Worm (Caenorhabditis elegans): ENCODE data around the gene H01G02.4.

The H01G02.4 gene

DNA sequence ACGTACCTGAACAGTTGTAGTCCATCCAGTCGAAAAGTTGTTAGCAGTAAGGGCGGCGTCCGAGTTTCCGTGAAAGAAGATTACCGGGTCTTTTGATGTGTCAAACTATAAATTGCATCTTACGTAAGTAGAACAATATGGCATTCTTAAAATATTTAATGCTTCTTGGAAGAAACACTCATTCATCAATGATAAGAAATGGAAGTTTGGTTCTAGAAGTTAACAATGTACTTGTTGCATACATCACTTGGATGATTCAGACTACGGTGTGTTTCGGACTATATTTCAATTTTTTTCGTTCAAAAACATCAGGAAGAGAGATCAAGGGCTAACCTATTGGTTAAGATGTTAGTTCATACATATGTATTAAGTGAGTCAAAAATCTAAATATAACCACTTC is 30.8 kb downstream of the H01G02.4 start:
- TF ChIP-seq nfya-1 (tag; optimal IDR thresholded peaks at IDR 0.05; ENCODE audit: insufficient read depth) (no peak), jun-1 (tag; optimal IDR thresholded peaks at IDR 0.05) (no peak), mdl-1 (tag; optimal IDR thresholded peaks at IDR 0.05) (no peak), pqm-1 (tag; optimal IDR thresholded peaks at IDR 0.05) (no peak), ama-1 (optimal IDR thresholded peaks at IDR 0.05) (no peak), ztf-11 (tag; optimal IDR thresholded peaks at IDR 0.05) (no peak), eor-1 (tag; optimal IDR thresholded peaks at IDR 0.05) (no peak), ceh-16 (tag; optimal IDR thresholded peaks at IDR 0.05) (no peak), pha-4 (tag; optimal IDR thresholded peaks at IDR 0.05) (no peak), egl-27 (tag; optimal IDR thresholded peaks at IDR 0.05) (no peak), snpc-4 (tag; optimal IDR thresholded peaks at IDR 0.05) (no peak), sea-2 (GFP tag; optimal IDR thresholded peaks at IDR 0.05) (no peak), nhr-23 (tag; optimal IDR thresholded peaks at IDR 0.05) (no peak), aly-2 (tag; optimal IDR thresholded peaks at IDR 0.05) (no peak), nhr-28 (tag; optimal IDR thresholded peaks at IDR 0.05) (no peak), ceh-82 (tag; optimal IDR thresholded peaks at IDR 0.05) (no peak)

DNA sequence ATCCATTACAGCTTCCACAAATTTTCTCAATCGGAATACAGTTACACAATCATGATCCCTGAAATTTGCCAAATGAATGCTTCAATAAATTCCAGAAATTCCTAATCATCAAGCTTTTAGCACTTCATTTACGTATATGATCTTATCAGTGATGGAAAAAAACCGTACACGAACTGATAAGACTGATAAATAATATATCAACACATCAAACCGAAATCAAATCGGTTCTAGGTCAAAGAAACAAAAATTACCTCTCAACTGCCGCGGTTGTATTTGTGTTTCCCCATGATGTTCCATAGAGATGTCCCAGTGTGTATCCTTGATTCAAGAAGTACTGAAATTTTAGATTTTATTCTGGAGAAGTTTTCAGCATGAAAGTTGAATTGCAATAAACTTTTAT is 31.9 kb downstream of the H01G02.4 start:
- TF ChIP-seq elt-2 (tag; optimal IDR thresholded peaks at IDR 0.05) = peak; percentile 91
- TF ChIP-seq pqm-1 (tag; optimal IDR thresholded peaks at IDR 0.05) = peak; percentile 43
- no peak for TF ChIP-seq ceh-82 (tag; optimal IDR thresholded peaks at IDR 0.05)
- peak; percentile 7 for TF ChIP-seq pha-4 (tag; optimal IDR thresholded peaks at IDR 0.05)
- TF ChIP-seq sea-2 (GFP tag; optimal IDR thresholded peaks at IDR 0.05) = no peak
- TF ChIP-seq hmg-11 (tag; optimal IDR thresholded peaks at IDR 0.05) = no peak
- TF ChIP-seq mml-1 (tag; optimal IDR thresholded peaks at IDR 0.05) = no peak
- no peak for TF ChIP-seq nhr-11 (tag; optimal IDR thresholded peaks at IDR 0.05)

DNA sequence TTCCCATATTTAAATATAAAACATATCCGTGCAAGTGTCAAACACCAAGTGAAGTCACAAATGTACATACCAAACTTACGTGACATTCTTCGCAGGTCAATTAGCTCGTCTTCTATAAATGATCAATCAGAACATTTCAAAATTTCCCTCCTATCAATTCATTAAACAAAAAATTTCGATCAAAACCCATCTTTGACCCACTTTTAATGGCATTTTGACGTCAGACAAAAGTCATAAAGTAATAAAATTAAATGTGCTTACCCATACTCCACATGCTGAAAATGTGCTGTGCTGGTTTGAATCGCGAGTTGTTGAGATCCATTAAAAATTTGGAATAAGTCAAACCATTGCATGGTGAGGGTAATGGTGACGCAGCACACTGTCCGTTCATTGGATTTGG is 33.2 kb downstream of the H01G02.4 start:
- no peak for TF ChIP-seq skn-1 (tag; optimal IDR thresholded peaks at IDR 0.05)
- TF ChIP-seq unc-62 (GFP tag; optimal IDR thresholded peaks at IDR 0.05) = no peak
- TF ChIP-seq pqm-1 (tag; optimal IDR thresholded peaks at IDR 0.05) = peak; percentile 38
- peak; percentile 63 for TF ChIP-seq elt-2 (tag; optimal IDR thresholded peaks at IDR 0.05)

DNA sequence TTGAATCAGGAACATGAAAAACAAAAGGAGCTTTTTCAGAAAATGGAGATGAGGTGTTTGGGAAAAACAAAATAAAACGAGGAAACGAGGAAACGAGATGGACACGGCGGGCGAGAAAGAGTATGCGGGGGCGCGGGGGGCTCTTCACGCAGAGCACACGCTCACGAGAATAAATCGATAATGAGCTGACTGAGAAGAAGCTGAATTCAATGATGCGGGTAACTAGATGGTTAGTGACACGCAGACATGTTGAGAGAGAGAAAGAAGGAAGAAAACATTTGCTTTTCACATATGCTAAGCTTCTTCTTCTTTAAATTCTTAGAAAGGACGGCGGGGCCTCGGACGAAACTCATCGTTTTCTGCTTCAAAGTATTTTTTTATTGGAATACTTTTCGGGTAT is 37.4 kb downstream of the H01G02.4 start:
- TF ChIP-seq jun-1 (tag; optimal IDR thresholded peaks at IDR 0.05) = no peak
- TF ChIP-seq ceh-16 (tag; optimal IDR thresholded peaks at IDR 0.05) = no peak
- no peak for TF ChIP-seq ceh-9 (tag; optimal IDR thresholded peaks at IDR 0.05)
- TF ChIP-seq pha-4 (tag; optimal IDR thresholded peaks at IDR 0.05) = no peak
- TF ChIP-seq fkh-10 (GFP tag; optimal IDR thresholded peaks at IDR 0.05) = peak; percentile 71
- TF ChIP-seq nhr-23 (tag; optimal IDR thresholded peaks at IDR 0.05) = no peak
- TF ChIP-seq unc-62 (GFP tag; optimal IDR thresholded peaks at IDR 0.05) = no peak
- peak; percentile 49 for TF ChIP-seq sea-2 (GFP tag; optimal IDR thresholded peaks at IDR 0.05)
- TF ChIP-seq ama-1 (optimal IDR thresholded peaks at IDR 0.05) = no peak
- no peak for TF ChIP-seq pqm-1 (tag; optimal IDR thresholded peaks at IDR 0.05)
- peak; percentile 38 for TF ChIP-seq skn-1 (tag; optimal IDR thresholded peaks at IDR 0.05)
- TF ChIP-seq eor-1 (tag; optimal IDR thresholded peaks at IDR 0.05) = no peak
- TF ChIP-seq aly-2 (tag; optimal IDR thresholded peaks at IDR 0.05) = no peak
- no peak for TF ChIP-seq nhr-43 (tag; optimal IDR thresholded peaks at IDR 0.05; ENCODE audit: poor library complexity, severe bottlenecking)
- TF ChIP-seq unc-39 (tag; optimal IDR thresholded peaks at IDR 0.05) = no peak
- no peak for TF ChIP-seq fkh-2 (tag; optimal IDR thresholded peaks at IDR 0.05)
- no peak for TF ChIP-seq ztf-11 (tag; optimal IDR thresholded peaks at IDR 0.05)
- peak; percentile 18 for TF ChIP-seq snpc-4 (tag; optimal IDR thresholded peaks at IDR 0.05)
- TF ChIP-seq ztf-4 (tag; optimal IDR thresholded peaks at IDR 0.05) = no peak
- TF ChIP-seq egl-5 (tag; optimal IDR thresholded peaks at IDR 0.05) = peak; percentile 57
- TF ChIP-seq ZK546.5 (tag; optimal IDR thresholded peaks at IDR 0.05) = no peak
- no peak for TF ChIP-seq tbx-2 (tag; optimal IDR thresholded peaks at IDR 0.05)
- no peak for TF ChIP-seq nhr-12 (tag; optimal IDR thresholded peaks at IDR 0.05)
- TF ChIP-seq nhr-76 (tag; optimal IDR thresholded peaks at IDR 0.05) = no peak
- TF ChIP-seq elt-3 (tag; optimal IDR thresholded peaks at IDR 0.05) = no peak
- no peak for TF ChIP-seq mml-1 (tag; optimal IDR thresholded peaks at IDR 0.05)
- TF ChIP-seq nhr-67 (tag; optimal IDR thresholded peaks at IDR 0.05) = no peak
- peak; percentile 4 for TF ChIP-seq nhr-11 (tag; optimal IDR thresholded peaks at IDR 0.05)
- peak; percentile 57 for TF ChIP-seq hmg-11 (tag; optimal IDR thresholded peaks at IDR 0.05)
- TF ChIP-seq nfya-1 (tag; optimal IDR thresholded peaks at IDR 0.05; ENCODE audit: insufficient read depth) = peak; percentile 57
- no peak for TF ChIP-seq nhr-28 (tag; optimal IDR thresholded peaks at IDR 0.05)
- no peak for TF ChIP-seq fos-1 (tag; optimal IDR thresholded peaks at IDR 0.05)
- TF ChIP-seq ceh-28 (tag; optimal IDR thresholded peaks at IDR 0.05) = peak; percentile 82
- TF ChIP-seq ceh-82 (tag; optimal IDR thresholded peaks at IDR 0.05) = no peak
- no peak for TF ChIP-seq nhr-25 (tag; optimal IDR thresholded peaks at IDR 0.05)
- peak; percentile 57 for TF ChIP-seq lin-39 (tag; optimal IDR thresholded peaks at IDR 0.05)
- no peak for TF ChIP-seq nhr-237 (tag; optimal IDR thresholded peaks at IDR 0.05)
- TF ChIP-seq lsy-12 (tag; optimal IDR thresholded peaks at IDR 0.05) = no peak
- no peak for TF ChIP-seq elt-1 (tag; optimal IDR thresholded peaks at IDR 0.05)
- TF ChIP-seq elt-2 (tag; optimal IDR thresholded peaks at IDR 0.05) = no peak
- no peak for TF ChIP-seq zag-1 (tag; optimal IDR thresholded peaks at IDR 0.05)
- no peak for TF ChIP-seq nhr-77 (tag; optimal IDR thresholded peaks at IDR 0.05)
- no peak for TF ChIP-seq egl-27 (tag; optimal IDR thresholded peaks at IDR 0.05)
- TF ChIP-seq mdl-1 (tag; optimal IDR thresholded peaks at IDR 0.05) = no peak
